Worm (Caenorhabditis elegans) whole organism, L4/young adult: ENCODE data around the gene mon-2.

Source experiments
- W03F9.2 ChIP-seq: fragments of 150-350 bp; optimal IDR thresholded peaks from 2 replicates; lab custom pipeline; 2014; ENCODE audit warnings: missing biosample characterization, missing genetic modification characterization
- him-1 ChIP-seq: sonication (generic microtip); optimal IDR thresholded peaks from 2 replicates; lab custom pipeline; 2016; ENCODE audit warnings: missing genotype, missing genetic modification reagents, missing genetic modification characterization, missing compliant biosample characterization

ce11 chrIV:12084178-12084577, 12.4 kb upstream of the mon-2 start, which contains the start of gene repo-1:
- no peak for TF ChIP-seq W03F9.2 (tag; lab: Kevin White, UChicago)
- TF ChIP-seq him-1 (tag; lab: Kevin White, UChicago), result no peak
